Worm (Caenorhabditis elegans) whole organism, young adult: Measurements from ENCODE around the gene sdz-28.

Experiments used
- F39B2.1 ChIP-seq: fragments of 200-800 bp; sonication (Bioruptor generic); IDR thresholded peaks from 2 replicates; pipeline ENCODE4 v1.3.6; 2022; ENCODE audit warnings: missing genetic modification reagents, missing genetic modification characterization, missing compliant biosample characterization
- T26A5.8 ChIP-seq: sonication (generic microtip); optimal IDR thresholded peaks from 2 replicates; lab custom pipeline; 2016; ENCODE audit warnings: missing genetic modification characterization, missing compliant biosample characterization
- dpl-1 ChIP-seq: fragments of 150-350 bp; optimal IDR thresholded peaks from 2 replicates; lab custom pipeline; 2014; ENCODE audit warnings: missing biosample characterization, missing genetic modification reagents, missing genetic modification characterization
- unc-130 ChIP-seq: sonication (generic microtip); optimal IDR thresholded peaks from 2 replicates; lab custom pipeline; 2016; ENCODE audit warnings: missing genetic modification reagents, missing genetic modification characterization, missing compliant biosample characterization

DNA sequence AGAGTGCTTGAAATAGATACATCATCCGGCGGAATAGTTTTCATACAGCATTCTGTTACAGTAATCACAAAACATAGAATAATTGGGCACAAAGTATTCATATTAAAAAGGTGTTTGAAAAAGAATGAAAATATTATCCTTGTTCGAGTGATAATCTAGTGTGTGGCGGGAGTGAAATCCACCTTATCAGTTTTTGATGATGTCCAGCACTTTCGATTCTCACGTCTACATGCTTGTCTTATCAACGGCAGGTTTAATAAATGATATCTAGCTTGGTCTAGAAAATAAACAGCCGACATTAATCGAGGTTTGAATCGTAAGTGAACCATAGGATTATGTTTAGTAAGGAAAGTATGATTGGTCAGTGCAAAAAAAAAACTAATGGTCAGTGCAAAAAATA lies 20.9 kb upstream of the sdz-28 start, which contains the start of gene R52.5:
- TF ChIP-seq dpl-1 (GFP tag; lab: Kevin White, UChicago) (no peak), F39B2.1 (GFP tag; lab: Robert Waterston, UW) (no peak), unc-130 (GFP tag; lab: Kevin White, UChicago) (no peak), T26A5.8 (tag; lab: Kevin White, UChicago) (no peak)
